Worm (Caenorhabditis elegans) whole organism, L4 larva: ENCODE results near the gene lron-1.

Source experiments
- F10B5.3 ChIP-seq: sonication (generic microtip); optimal IDR thresholded peaks from 2 replicates; lab custom pipeline; 2016; ENCODE audit warnings: mild to moderate bottlenecking, missing genetic modification characterization, missing compliant biosample characterization
- F44E2.7 ChIP-seq: fragments of 200-800 bp; sonication (Bioruptor generic); IDR thresholded peaks from 2 replicates; pipeline ENCODE4 v2.1.2; 2022; ENCODE audit warnings: missing genetic modification characterization, missing compliant biosample characterization
- Y75B8A.6 ChIP-seq: fragments of 200-800 bp; sonication (Bioruptor generic); IDR thresholded peaks from 2 replicates; pipeline ENCODE4 v1.3.6; 2022; ENCODE audit warnings: missing genetic modification reagents, missing genetic modification characterization, missing compliant biosample characterization
- ZK337.2 ChIP-seq: fragments of 200-800 bp; sonication (Bioruptor generic); IDR thresholded peaks from 2 replicates; pipeline ENCODE4 v1.3.6; 2022; ENCODE audit warnings: missing genetic modification reagents, missing genetic modification characterization, missing compliant biosample characterization
- aha-1 ChIP-seq: fragments of 150-350 bp; peaks from one replicate; lab custom pipeline; 2014; ENCODE audit warnings: missing biosample characterization, missing genetic modification characterization
- aly-2 ChIP-seq: sonication (generic microtip); optimal IDR thresholded peaks from 2 replicates; lab custom pipeline; 2018; ENCODE audit warnings: missing biosample characterization, missing genetic modification characterization
- ama-1 ChIP-seq: fragments of 150-350 bp; optimal IDR thresholded peaks from 2 replicates; lab custom pipeline; 2014; ENCODE audit warnings: inconsistent platforms, mixed read lengths
- ceh-32 ChIP-seq: sonication (generic microtip); optimal IDR thresholded peaks from 2 replicates; lab custom pipeline; 2016; ENCODE audit warnings: mild to moderate bottlenecking, missing genetic modification characterization, missing compliant biosample characterization; ENCODE audit not compliant: poor library complexity
- ceh-44 ChIP-seq: fragments of 200-800 bp; sonication (Bioruptor generic); IDR thresholded peaks from 2 replicates; pipeline ENCODE4 v1.3.6; 2022; ENCODE audit warnings: missing genetic modification reagents, missing genetic modification characterization, missing compliant biosample characterization
- ces-1 ChIP-seq: fragments of 150-350 bp; sonication (generic microtip); optimal IDR thresholded peaks from 4 replicates; lab custom pipeline; 2014; ENCODE audit warnings: missing biosample characterization, missing genetic modification reagents, missing genetic modification characterization
- ctbp-1 ChIP-seq: fragments of 200-800 bp; sonication (Bioruptor generic); IDR thresholded peaks from 2 replicates; pipeline ENCODE4 v1.3.6; 2022; ENCODE audit warnings: missing genetic modification reagents, missing genetic modification characterization, missing compliant biosample characterization
- dpl-1 ChIP-seq: fragments of 150-350 bp; optimal IDR thresholded peaks from 2 replicates; lab custom pipeline; 2014; ENCODE audit warnings: missing biosample characterization, missing genetic modification reagents, missing genetic modification characterization
- fkh-10 ChIP-seq: fragments of 150-350 bp; optimal IDR thresholded peaks from 2 replicates; lab custom pipeline; 2014; ENCODE audit warnings: missing biosample characterization, missing genetic modification reagents, missing genetic modification characterization
- fos-1 ChIP-seq: fragments of 150-350 bp; optimal IDR thresholded peaks from 2 replicates; lab custom pipeline; 2014; ENCODE audit warnings: missing biosample characterization, missing genetic modification characterization
- lin-29 ChIP-seq: fragments of 200-800 bp; sonication (Bioruptor generic); IDR thresholded peaks from 2 replicates; pipeline ENCODE4 v1.3.6; 2022; ENCODE audit warnings: missing genetic modification reagents, missing genetic modification characterization, missing compliant biosample characterization
- lir-3 ChIP-seq: sonication (generic microtip); optimal IDR thresholded peaks from 2 replicates; lab custom pipeline; 2016; ENCODE audit warnings: mild to moderate bottlenecking, missing genetic modification characterization, missing compliant biosample characterization
- lsy-2 ChIP-seq, 2 experiments: fragments of 150-350 bp in 1 of 2; sonication (generic microtip) in 1 of 2; optimal IDR thresholded peaks; 2 replicates each; lab custom pipeline; 2014 to 2017; ENCODE audit warnings: missing biosample characterization in 2 of 2, missing genetic modification characterization in 2 of 2
- madf-5 ChIP-seq, 2 experiments: fragments of 200-800 bp; sonication (Bioruptor generic); IDR thresholded peaks; 2 replicates each; pipeline ENCODE4 v1.3.6; 2022; ENCODE audit warnings: missing compliant biosample characterization in 2 of 2, missing genetic modification characterization in 2 of 2
- madf-9 ChIP-seq: fragments of 200-800 bp; sonication (Bioruptor generic); conservative IDR thresholded peaks from 2 replicates; pipeline ENCODE4 v1.3.6; 2022; ENCODE audit warnings: missing genetic modification reagents, missing genetic modification characterization, missing compliant biosample characterization
- mdl-1 ChIP-seq, 2 experiments: fragments of 150-350 bp in 1 of 2; sonication (generic microtip) in 1 of 2; optimal IDR thresholded peaks; 2 replicates each; lab custom pipeline; 2014 to 2017; ENCODE audit warnings: missing biosample characterization in 2 of 2, missing genetic modification characterization in 2 of 2
- mxl-2 ChIP-seq: fragments of 200-800 bp; sonication (Bioruptor generic); conservative IDR thresholded peaks from 2 replicates; pipeline ENCODE4 v1.3.6; 2022; ENCODE audit warnings: missing genetic modification reagents, missing genetic modification characterization, missing compliant biosample characterization
- nhr-10 ChIP-seq: fragments of 150-350 bp; optimal IDR thresholded peaks from 2 replicates; lab custom pipeline; 2014; ENCODE audit warnings: missing biosample characterization, missing genetic modification characterization
- nhr-111 ChIP-seq: fragments of 200-800 bp; sonication (Bioruptor generic); optimal IDR thresholded peaks from 2 replicates; lab custom pipeline; 2018; ENCODE audit warnings: mild to moderate bottlenecking, missing genetic modification characterization, missing compliant biosample characterization
- nhr-25 ChIP-seq: sonication (generic microtip); optimal IDR thresholded peaks from 2 replicates; lab custom pipeline; 2017; ENCODE audit warnings: missing genetic modification characterization, mild to moderate bottlenecking, missing compliant biosample characterization, antibody characterized with exemption, moderate library complexity, borderline replicate concordance; ENCODE audit not compliant: insufficient read depth
- nhr-28 ChIP-seq: fragments of 150-350 bp; optimal IDR thresholded peaks from 2 replicates; lab custom pipeline; 2014; ENCODE audit warnings: missing biosample characterization, missing genetic modification characterization
- nhr-42 ChIP-seq: fragments of 200-800 bp; sonication (Bioruptor generic); IDR thresholded peaks from 2 replicates; pipeline ENCODE4 v1.3.6; 2022; ENCODE audit warnings: missing genetic modification characterization, missing compliant biosample characterization
- nhr-48 ChIP-seq: sonication (generic microtip); optimal IDR thresholded peaks from 2 replicates; lab custom pipeline; 2016; ENCODE audit warnings: mild to moderate bottlenecking, missing genetic modification characterization, missing compliant biosample characterization
- nhr-6 ChIP-seq: fragments of 150-350 bp; optimal IDR thresholded peaks from 2 replicates; lab custom pipeline; 2014; ENCODE audit warnings: missing biosample characterization, missing genetic modification characterization
- pha-4 ChIP-seq, 2 experiments: fragments of 150-350 bp in 1 of 2; fragments of 200-800 bp in 1 of 2; sonication (Bioruptor generic) in 1 of 2; IDR thresholded peaks in 1 of 2; optimal IDR thresholded peaks in 1 of 2; 2 replicates each; pipeline versions ENCODE4 v1.3.6 to Lab custom; 2014 to 2022; ENCODE audit warnings: missing genetic modification characterization in 2 of 2, missing genetic modification reagents in 2 of 2, missing biosample characterization in 1 of 2, missing compliant biosample characterization in 1 of 2
- rbr-2 ChIP-seq: sonication (generic microtip); optimal IDR thresholded peaks from 2 replicates; lab custom pipeline; 2016; ENCODE audit warnings: missing genotype, missing genetic modification characterization, missing compliant biosample characterization
- saeg-2 ChIP-seq: fragments of 200-800 bp; sonication (Bioruptor generic); IDR thresholded peaks from 2 replicates; pipeline ENCODE4 v1.3.6; 2022; ENCODE audit warnings: missing genetic modification reagents, missing genetic modification characterization, missing compliant biosample characterization
- sdz-12 ChIP-seq: fragments of 200-800 bp; sonication (Bioruptor generic); optimal IDR thresholded peaks from 2 replicates; lab custom pipeline; 2018; ENCODE audit warnings: mild to moderate bottlenecking, missing genetic modification characterization, missing compliant biosample characterization
- set-16 ChIP-seq: fragments of 200-800 bp; sonication (Bioruptor generic); IDR thresholded peaks from 2 replicates; pipeline ENCODE4 v1.3.6; 2022; ENCODE audit warnings: missing genetic modification reagents, missing genetic modification characterization, missing compliant biosample characterization
- snpc-4 ChIP-seq: fragments of 150-350 bp; optimal IDR thresholded peaks from 2 replicates; lab custom pipeline; 2014; ENCODE audit warnings: missing biosample characterization, missing genetic modification characterization
- spr-1 ChIP-seq: sonication (generic microtip); optimal IDR thresholded peaks from 2 replicates; lab custom pipeline; 2016; ENCODE audit warnings: mild to moderate bottlenecking, missing genetic modification characterization, missing compliant biosample characterization
- spr-3 ChIP-seq: fragments of 200-800 bp; sonication (Bioruptor generic); optimal IDR thresholded peaks from 2 replicates; lab custom pipeline; 2018; ENCODE audit warnings: mild to moderate bottlenecking, missing genetic modification characterization, missing compliant biosample characterization
- tag-97 ChIP-seq: fragments of 200-800 bp; sonication (Bioruptor generic); IDR thresholded peaks from 2 replicates; pipeline ENCODE4 v1.3.6; 2022; ENCODE audit warnings: missing genetic modification characterization, missing compliant biosample characterization
- tra-1 ChIP-seq: fragments of 200-800 bp; sonication (Bioruptor generic); IDR thresholded peaks from 2 replicates; pipeline ENCODE4 v1.3.6; 2022; ENCODE audit warnings: missing genetic modification reagents, missing genetic modification characterization, missing compliant biosample characterization
- unc-130 ChIP-seq: sonication (generic microtip); optimal IDR thresholded peaks from 2 replicates; lab custom pipeline; 2016; ENCODE audit warnings: missing genetic modification reagents, missing genetic modification characterization, missing compliant biosample characterization
- zag-1 ChIP-seq: fragments of 150-350 bp; optimal IDR thresholded peaks from 2 replicates; lab custom pipeline; 2014; ENCODE audit warnings: missing biosample characterization, missing genetic modification characterization
- zfp-3 ChIP-seq: fragments of 200-800 bp; sonication (Bioruptor generic); conservative IDR thresholded peaks from 2 replicates; pipeline ENCODE4 v1.3.6; 2022; ENCODE audit warnings: missing genetic modification reagents, missing genetic modification characterization, missing compliant biosample characterization
- zip-11 ChIP-seq: fragments of 200-800 bp; sonication (Bioruptor generic); IDR thresholded peaks from 2 replicates; pipeline ENCODE4 v1.3.6; 2022; ENCODE audit warnings: missing genetic modification characterization, missing compliant biosample characterization

lron-1 gene

DNA sequence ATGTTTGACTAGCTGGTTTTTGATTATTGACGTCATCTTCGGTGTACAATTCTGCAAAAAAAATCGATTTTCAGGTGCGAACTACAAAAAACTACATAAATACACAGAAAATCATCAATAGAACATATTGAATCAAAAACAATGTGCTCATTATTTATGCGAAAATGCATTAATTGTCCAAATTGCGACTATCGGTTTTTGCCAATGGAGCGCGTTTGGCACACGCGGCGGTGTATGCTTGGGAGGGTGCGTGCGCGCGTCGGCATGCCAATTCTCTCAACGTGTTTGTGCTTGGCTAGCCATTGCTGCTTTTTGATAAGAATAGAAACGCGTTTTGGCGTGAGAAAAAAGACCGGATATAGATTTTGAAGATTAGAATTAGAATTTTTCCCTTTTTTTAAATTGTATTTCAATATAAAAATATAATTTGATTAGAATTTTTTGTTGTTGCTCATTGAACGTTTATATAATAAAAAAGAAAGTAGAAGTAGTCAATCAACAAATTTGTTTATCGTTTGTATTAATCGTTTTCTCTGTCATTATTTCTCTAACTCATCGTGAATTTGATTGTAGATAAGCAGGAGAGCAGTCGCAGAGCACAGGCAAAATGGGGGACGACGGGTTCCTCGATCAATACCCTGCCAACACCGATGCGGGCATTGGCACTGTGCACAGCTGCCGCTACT lies 16.7 kb downstream of the lron-1 start, which contains the start of the genes C44H4.4 and tap-1 (continued):
- TF ChIP-seq nhr-28 (tag; lab: Kevin White, UChicago): peak; percentile 16
- no peak for TF ChIP-seq tra-1 (GFP tag; lab: Robert Waterston, UW)
- no peak for TF ChIP-seq nhr-111

DNA sequence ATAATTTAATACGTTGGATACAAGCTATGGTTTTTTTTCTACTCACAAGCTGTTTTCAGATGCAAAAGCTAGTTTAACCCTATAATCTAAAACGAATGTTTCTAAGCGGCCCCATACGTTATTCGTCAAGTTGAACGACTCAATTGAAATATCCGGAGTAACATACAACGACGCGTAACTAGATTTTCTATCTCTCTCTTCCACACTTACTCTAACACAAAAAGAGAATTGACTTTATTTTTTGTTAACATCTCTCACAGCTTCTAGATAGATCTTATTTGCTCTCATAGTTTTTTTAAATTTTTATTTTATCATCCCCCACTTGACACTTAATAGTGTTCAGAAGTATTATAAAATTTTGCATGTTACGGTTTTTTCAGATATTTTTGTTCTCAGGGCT lies 20.7 kb downstream of the lron-1 start:
- TF ChIP-seq ces-1 (GFP tag; lab: Kevin White, UChicago): peak; percentile 94
- TF ChIP-seq mdl-1 (tag; optimal IDR thresholded peaks at IDR 0.05; lab: Kevin White, UChicago): no peak
- no peak for TF ChIP-seq lir-3 (tag; lab: Kevin White, UChicago)
- no peak for TF ChIP-seq fos-1 (tag; lab: Kevin White, UChicago)
- TF ChIP-seq nhr-42 (GFP tag; lab: Robert Waterston, UW): no peak
- no peak for TF ChIP-seq lin-29 (GFP tag; lab: Robert Waterston, UW)
- no peak for TF ChIP-seq F10B5.3
- TF ChIP-seq nhr-6 (tag; lab: Kevin White, UChicago): no peak
- no peak for TF ChIP-seq aly-2
- no peak for TF ChIP-seq snpc-4 (tag; lab: Kevin White, UChicago)
- no peak for TF ChIP-seq nhr-10 (tag; lab: Kevin White, UChicago)
- TF ChIP-seq ama-1: no peak
- TF ChIP-seq pha-4 (GFP tag; IDR thresholded peaks at IDR 0.05; lab: Robert Waterston, UW): no peak
- TF ChIP-seq pha-4 (tag; optimal IDR thresholded peaks at IDR 0.05; lab: Kevin White, UChicago): no peak
- no peak for TF ChIP-seq madf-5 (GFP tag; IDR thresholded peaks at IDR 0.05; lab: Robert Waterston, UW)
- TF ChIP-seq sdz-12 (GFP tag; lab: Kevin White, UChicago): no peak
- TF ChIP-seq fkh-10 (GFP tag; lab: Kevin White, UChicago): peak; percentile 96
- TF ChIP-seq dpl-1 (GFP tag; lab: Kevin White, UChicago): no peak
- TF ChIP-seq ctbp-1: 0 out of 2 replicates have a peak, but pooled peaks have one; percentile 16
- TF ChIP-seq Y75B8A.6 (GFP tag; lab: Robert Waterston, UW): no peak
- peak in 1 of 2 experiments; percentile 3 for TF ChIP-seq lsy-2 (tag; optimal IDR thresholded peaks at IDR 0.05; lab: Kevin White, UChicago)

DNA sequence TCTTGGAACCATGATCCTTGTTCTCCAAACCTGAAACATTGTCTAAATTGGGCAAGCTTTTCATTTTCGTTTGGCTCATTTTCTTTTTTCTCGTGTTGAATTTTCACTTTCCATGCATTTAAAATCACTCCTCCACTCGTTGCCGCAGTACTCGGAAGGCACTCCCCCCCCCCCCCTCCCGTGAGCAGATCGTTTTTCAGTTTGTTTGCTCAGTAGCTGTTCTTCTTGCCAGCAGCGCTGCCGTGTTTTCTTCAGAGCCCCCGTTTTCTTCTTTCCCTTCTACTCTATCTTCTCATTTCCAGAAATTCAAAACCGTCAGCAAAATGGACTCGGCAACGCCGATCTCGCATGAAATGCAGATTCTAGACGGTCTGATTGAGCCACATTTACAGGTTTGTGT lies 22.3 kb downstream of the lron-1 start, which contains the start of gene C44H4.8:
Gene C44H4.8 (plus strand): TSS at position 301 of the 400 bp plus-strand sequence.
- TF ChIP-seq set-16 (GFP tag; lab: Robert Waterston, UW): no peak
- TF ChIP-seq zip-11: no peak

DNA sequence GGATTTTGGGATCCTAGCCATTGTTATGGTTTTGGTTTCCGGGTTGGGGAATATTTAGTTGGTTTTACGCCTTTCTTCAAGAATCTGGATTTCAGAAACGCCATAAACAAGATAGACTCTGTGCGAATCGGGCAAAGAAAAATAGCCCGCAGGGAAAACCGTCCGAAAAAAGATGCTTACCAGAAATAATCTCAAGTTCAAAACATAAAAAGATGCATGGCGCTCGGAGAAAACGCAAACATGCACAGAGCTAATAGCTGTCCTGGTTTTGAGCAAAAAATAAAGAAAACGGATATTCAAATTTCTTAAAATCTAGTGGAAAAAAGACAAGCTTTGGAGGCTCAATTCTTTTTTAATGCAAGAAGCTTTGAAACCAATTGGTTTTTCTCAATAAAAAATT lies 26.7 kb downstream of the lron-1 start, which contains the start of gene C44H4.6:
Gene C44H4.6 (minus strand): TSS at position 101 of the 400 bp plus-strand sequence.
- TF ChIP-seq nhr-28 (tag; lab: Kevin White, UChicago) (no peak), aha-1 (no peak), zag-1 (tag; lab: Kevin White, UChicago) (no peak), Y75B8A.6 (GFP tag; lab: Robert Waterston, UW) (no peak), nhr-25 (tag; lab: Kevin White, UChicago) (no peak), F44E2.7 (GFP tag; lab: Robert Waterston, UW) (no peak), madf-9 (GFP tag; lab: Robert Waterston, UW) (no peak)

DNA sequence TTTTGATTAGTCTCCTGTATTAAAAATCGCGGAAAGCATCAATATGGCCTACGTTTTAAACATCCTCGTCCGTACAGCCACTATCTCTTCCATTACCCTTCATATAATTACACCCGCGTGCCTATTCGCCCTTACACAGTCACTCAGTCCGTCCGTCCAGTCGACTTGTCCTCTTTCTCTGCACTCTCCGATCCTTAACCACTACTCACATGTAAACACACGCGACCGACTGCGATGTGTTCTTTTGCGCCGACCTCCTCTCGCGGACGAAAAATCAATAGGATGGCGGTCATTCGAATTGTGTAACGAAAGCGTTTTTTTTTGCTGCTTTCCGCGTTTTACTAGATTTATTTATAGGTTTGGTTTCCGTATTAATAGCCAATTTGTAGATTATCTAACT lies 30.2 kb downstream of the lron-1 start, which contains the start of gene eor-2:
Gene eor-2 (plus strand): TSS at position 342 of the 400 bp plus-strand sequence.
- TF ChIP-seq nhr-48 (tag; lab: Kevin White, UChicago) (peak; percentile 66), F44E2.7 (GFP tag; lab: Robert Waterston, UW) (no peak), ceh-32 (tag; lab: Kevin White, UChicago) (no peak), unc-130 (no peak), saeg-2 (GFP tag; lab: Robert Waterston, UW) (no peak), spr-1 (tag; lab: Kevin White, UChicago) (peak; percentile 35), tag-97 (GFP tag; lab: Robert Waterston, UW) (no peak), spr-3 (GFP tag; lab: Kevin White, UChicago) (no peak), F10B5.3 (no peak), mxl-2 (GFP tag; lab: Robert Waterston, UW) (no peak), nhr-111 (no peak), aha-1 (peak; percentile 97), ZK337.2 (GFP tag; lab: Robert Waterston, UW) (no peak), ceh-44 (no peak), zfp-3 (GFP tag; lab: Robert Waterston, UW) (no peak), rbr-2 (tag; lab: Kevin White, UChicago) (peak; percentile 65), fkh-10 (GFP tag; lab: Kevin White, UChicago) (no peak), nhr-28 (tag; lab: Kevin White, UChicago) (peak; percentile 86), lir-3 (tag; lab: Kevin White, UChicago) (no peak)
